Worm (Caenorhabditis elegans) whole organism, early embryonic: ENCODE measurements around the gene ZK792.7.

ENCODE experiments used
- aly-1 ChIP-seq: sonication (generic microtip); optimal IDR thresholded peaks from 2 replicates; lab custom pipeline; 2016; ENCODE audit warnings: missing genetic modification characterization, missing compliant biosample characterization
- ceh-36 ChIP-seq: sonication (generic microtip); optimal IDR thresholded peaks from 2 replicates; lab custom pipeline; 2016; ENCODE audit warnings: missing genetic modification characterization, inconsistent platforms, missing compliant biosample characterization
- flt-1 ChIP-seq: fragments of 200-800 bp; sonication (Bioruptor generic); IDR thresholded peaks from 2 replicates; pipeline ENCODE4 v1.3.6; 2022; ENCODE audit warnings: missing genetic modification characterization, missing compliant biosample characterization
- hnd-1 ChIP-seq: sonication (generic microtip); optimal IDR thresholded peaks from 2 replicates; lab custom pipeline; 2016; ENCODE audit warnings: missing genetic modification characterization, missing compliant biosample characterization

- TF ChIP-seq flt-1 (GFP tag; lab: Robert Waterston, UW): no peak
- no peak for TF ChIP-seq hnd-1 (tag; lab: Kevin White, UChicago)
- TF ChIP-seq aly-1: no peak
- no peak for TF ChIP-seq ceh-36 (tag; lab: Kevin White, UChicago)
Measured at ce11 chrIV:11745340-11745739, 51.1 kb downstream of the ZK792.7 start, which contains the start of gene gem-4.
